Worm (Caenorhabditis elegans) whole organism, late embryonic: ENCODE measurements around the gene H34I24.1.
"Not testable (repeated sequence)": the region's sequence is repeated elsewhere in the genome, so short reads cannot be mapped to it uniquely, and the experiment has no call there.

Source experiments
- C08G9.2 ChIP-seq: sonication (generic microtip); optimal IDR thresholded peaks from 2 replicates; lab custom pipeline; 2016; ENCODE audit warnings: mild to moderate bottlenecking, missing genetic modification characterization, moderate library complexity, missing compliant biosample characterization
- K02D7.2 ChIP-seq: sonication (generic microtip); optimal IDR thresholded peaks from 2 replicates; lab custom pipeline; 2017; ENCODE audit warnings: mild to moderate bottlenecking, missing genetic modification characterization, missing compliant biosample characterization
- K09A11.1 ChIP-seq: sonication (generic microtip); optimal IDR thresholded peaks from 2 replicates; lab custom pipeline; 2017; ENCODE audit warnings: antibody characterized with exemption, mild to moderate bottlenecking, missing genetic modification characterization, missing compliant biosample characterization; ENCODE audit not compliant: insufficient read depth
- T23F11.4 ChIP-seq: fragments of 200-800 bp; sonication (Bioruptor generic); optimal IDR thresholded peaks from 2 replicates; lab custom pipeline; 2018; ENCODE audit warnings: mild to moderate bottlenecking, missing genetic modification characterization, missing compliant biosample characterization
- Y22D7AL.16 ChIP-seq: sonication (generic microtip); optimal IDR thresholded peaks from 2 replicates; lab custom pipeline; 2016; ENCODE audit warnings: missing genetic modification characterization, missing compliant biosample characterization
- ama-1 ChIP-seq: fragments of 150-350 bp; optimal IDR thresholded peaks from 2 replicates; lab custom pipeline; 2014
- ceh-14 ChIP-seq: sonication (generic microtip); optimal IDR thresholded peaks from 2 replicates; lab custom pipeline; 2016; ENCODE audit warnings: missing genotype, missing genetic modification characterization, missing compliant biosample characterization
- ceh-18 ChIP-seq: sonication (generic microtip); optimal IDR thresholded peaks from 2 replicates; lab custom pipeline; 2016; ENCODE audit warnings: missing genetic modification characterization, missing compliant biosample characterization
- ceh-2 ChIP-seq: sonication (generic microtip); optimal IDR thresholded peaks from 2 replicates; lab custom pipeline; 2016; ENCODE audit warnings: missing genotype, missing genetic modification characterization, missing compliant biosample characterization
- ceh-22 ChIP-seq: sonication (generic microtip); optimal IDR thresholded peaks from 2 replicates; lab custom pipeline; 2017; ENCODE audit warnings: missing biosample characterization, missing genetic modification characterization
- ceh-24 ChIP-seq: sonication (generic microtip); optimal IDR thresholded peaks from 2 replicates; lab custom pipeline; 2016; ENCODE audit warnings: mild to moderate bottlenecking, missing genetic modification characterization, missing compliant biosample characterization
- ceh-31 ChIP-seq: sonication (generic microtip); optimal IDR thresholded peaks from 2 replicates; lab custom pipeline; 2016; ENCODE audit warnings: missing genetic modification characterization, missing compliant biosample characterization
- ceh-34 ChIP-seq: sonication (generic microtip); optimal IDR thresholded peaks from 2 replicates; lab custom pipeline; 2016; ENCODE audit warnings: mild to moderate bottlenecking, missing genetic modification characterization, missing compliant biosample characterization
- elt-2 ChIP-seq: sonication (generic microtip); optimal IDR thresholded peaks from 2 replicates; lab custom pipeline; 2016; ENCODE audit warnings: missing genetic modification reagents, missing genetic modification characterization, missing compliant biosample characterization
- fkh-10 ChIP-seq: fragments of 150-350 bp; optimal IDR thresholded peaks from 2 replicates; lab custom pipeline; 2014; ENCODE audit warnings: missing biosample characterization, missing genetic modification reagents, missing genetic modification characterization
- hlh-15 ChIP-seq: sonication (generic microtip); optimal IDR thresholded peaks from 2 replicates; lab custom pipeline; 2016; ENCODE audit warnings: missing genetic modification characterization, missing compliant biosample characterization
- hlh-30 ChIP-seq: sonication (generic microtip); optimal IDR thresholded peaks from 2 replicates; lab custom pipeline; 2017; ENCODE audit warnings: antibody characterized with exemption, missing genetic modification characterization, missing compliant biosample characterization; ENCODE audit not compliant: insufficient read depth
- lim-6 ChIP-seq: sonication (generic microtip); optimal IDR thresholded peaks from 2 replicates; lab custom pipeline; 2016; ENCODE audit warnings: missing genetic modification characterization, missing compliant biosample characterization
- lin-11 ChIP-seq: fragments of 200-800 bp; sonication (Bioruptor generic); optimal IDR thresholded peaks from 2 replicates; lab custom pipeline; 2018; ENCODE audit warnings: mild to moderate bottlenecking, missing genetic modification characterization, missing compliant biosample characterization
- madf-2 ChIP-seq: sonication (generic microtip); optimal IDR thresholded peaks from 2 replicates; lab custom pipeline; 2017; ENCODE audit warnings: missing genetic modification characterization, missing compliant biosample characterization
- nfya-1 ChIP-seq: sonication (generic microtip); optimal IDR thresholded peaks from 2 replicates; lab custom pipeline; 2017; ENCODE audit warnings: missing genetic modification characterization, mild to moderate bottlenecking, missing compliant biosample characterization, antibody characterized with exemption, moderate library complexity
- pat-9 ChIP-seq: fragments of 200-800 bp; sonication (Bioruptor generic); optimal IDR thresholded peaks from 2 replicates; lab custom pipeline; 2018; ENCODE audit warnings: mild to moderate bottlenecking, missing genetic modification characterization, moderate library complexity, missing compliant biosample characterization
- pax-1 ChIP-seq: fragments of 150-350 bp; optimal IDR thresholded peaks from 2 replicates; lab custom pipeline; 2014; ENCODE audit warnings: missing biosample characterization, missing genetic modification characterization
- pha-2 ChIP-seq: sonication (generic microtip); optimal IDR thresholded peaks from 2 replicates; lab custom pipeline; 2017; ENCODE audit warnings: mild to moderate bottlenecking, missing genetic modification characterization, missing compliant biosample characterization
- pha-4 ChIP-seq: fragments of 150-350 bp; optimal IDR thresholded peaks from 2 replicates; lab custom pipeline; 2018; ENCODE audit warnings: missing biosample characterization, missing genetic modification reagents, missing genetic modification characterization
- pros-1 ChIP-seq: fragments of 150-350 bp; optimal IDR thresholded peaks from 2 replicates; lab custom pipeline; 2014; ENCODE audit warnings: missing biosample characterization, missing genetic modification reagents, missing genetic modification characterization
- ref-2 ChIP-seq: sonication (generic microtip); optimal IDR thresholded peaks from 2 replicates; lab custom pipeline; 2016; ENCODE audit warnings: missing genetic modification characterization, missing compliant biosample characterization
- sdc-2 ChIP-seq: sonication (generic microtip); optimal IDR thresholded peaks from 2 replicates; lab custom pipeline; 2016; ENCODE audit warnings: missing genotype, missing genetic modification characterization, missing compliant biosample characterization
- sox-4 ChIP-seq: sonication (generic microtip); optimal IDR thresholded peaks from 2 replicates; lab custom pipeline; 2017; ENCODE audit warnings: mild to moderate bottlenecking, missing genetic modification characterization, inconsistent platforms, missing compliant biosample characterization
- unc-3 ChIP-seq, 2 experiments: fragments of 200-800 bp in 1 of 2; sonication (Bioruptor generic) in 1 of 2; sonication (generic microtip) in 1 of 2; conservative IDR thresholded peaks in 1 of 2; optimal IDR thresholded peaks in 1 of 2; 2 replicates each; pipeline versions ENCODE4 v1.3.6 to Lab custom; 2016 to 2022; ENCODE audit warnings: missing compliant biosample characterization in 2 of 2, missing genetic modification characterization in 2 of 2, missing genetic modification reagents in 1 of 2
- unc-42 ChIP-seq: sonication (generic microtip); optimal IDR thresholded peaks from 2 replicates; lab custom pipeline; 2016; ENCODE audit warnings: missing genotype, missing genetic modification characterization, missing compliant biosample characterization
- unc-55 ChIP-seq: sonication (generic microtip); optimal IDR thresholded peaks from 2 replicates; lab custom pipeline; 2017; ENCODE audit warnings: missing biosample characterization, missing genetic modification reagents, missing genetic modification characterization
- unc-86 ChIP-seq: sonication (generic microtip); optimal IDR thresholded peaks from 2 replicates; lab custom pipeline; 2016; ENCODE audit warnings: missing genetic modification characterization, missing compliant biosample characterization
- ztf-16 ChIP-seq: sonication (generic microtip); optimal IDR thresholded peaks from 2 replicates; lab custom pipeline; 2017; ENCODE audit warnings: missing genetic modification characterization, missing compliant biosample characterization

H34I24.1 gene

DNA sequence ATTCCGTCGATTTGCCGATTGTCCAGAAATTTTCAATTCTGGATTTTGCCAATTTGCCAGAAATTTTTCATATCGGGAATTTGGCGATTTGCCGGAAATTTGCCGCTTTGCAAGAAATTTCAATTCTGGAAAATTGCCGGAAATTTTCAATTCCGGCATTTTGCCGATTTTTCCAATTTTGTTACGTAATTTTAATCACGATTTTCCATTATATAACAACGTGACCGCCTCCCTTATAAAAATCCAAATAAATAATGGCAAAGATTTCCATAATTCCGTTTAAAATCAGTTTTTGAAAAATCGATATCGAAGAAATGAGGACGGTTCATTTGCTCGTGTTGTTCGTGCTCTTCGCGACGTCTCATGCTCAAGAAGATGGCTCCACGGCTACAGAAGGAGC, at the start of gene H34I24.1:
Gene H34I24.1 (plus strand): TSS at position 301 of the 400 bp plus-strand sequence.
- TF ChIP-seq pha-4 (tag; lab: Kevin White, UChicago); unc-55 (GFP tag; lab: Kevin White, UChicago); K02D7.2 (tag; lab: Kevin White, UChicago): not testable (repeated sequence)

ce11 chrIII:2800743-2801142, 46.1 kb upstream of the H34I24.1 start:
- TF ChIP-seq C08G9.2 (tag; lab: Kevin White, UChicago) (no peak), ceh-34 (tag; lab: Kevin White, UChicago) (no peak), elt-2 (tag; lab: Kevin White, UChicago) (no peak), T23F11.4 (no peak), pha-2 (tag; lab: Kevin White, UChicago) (no peak), pat-9 (tag; lab: Kevin White, UChicago) (no peak), fkh-10 (no peak), lim-6 (tag; lab: Kevin White, UChicago) (no peak), ceh-14 (tag; lab: Kevin White, UChicago) (no peak), K02D7.2 (tag; lab: Kevin White, UChicago) (no peak), ama-1 (no peak)

DNA sequence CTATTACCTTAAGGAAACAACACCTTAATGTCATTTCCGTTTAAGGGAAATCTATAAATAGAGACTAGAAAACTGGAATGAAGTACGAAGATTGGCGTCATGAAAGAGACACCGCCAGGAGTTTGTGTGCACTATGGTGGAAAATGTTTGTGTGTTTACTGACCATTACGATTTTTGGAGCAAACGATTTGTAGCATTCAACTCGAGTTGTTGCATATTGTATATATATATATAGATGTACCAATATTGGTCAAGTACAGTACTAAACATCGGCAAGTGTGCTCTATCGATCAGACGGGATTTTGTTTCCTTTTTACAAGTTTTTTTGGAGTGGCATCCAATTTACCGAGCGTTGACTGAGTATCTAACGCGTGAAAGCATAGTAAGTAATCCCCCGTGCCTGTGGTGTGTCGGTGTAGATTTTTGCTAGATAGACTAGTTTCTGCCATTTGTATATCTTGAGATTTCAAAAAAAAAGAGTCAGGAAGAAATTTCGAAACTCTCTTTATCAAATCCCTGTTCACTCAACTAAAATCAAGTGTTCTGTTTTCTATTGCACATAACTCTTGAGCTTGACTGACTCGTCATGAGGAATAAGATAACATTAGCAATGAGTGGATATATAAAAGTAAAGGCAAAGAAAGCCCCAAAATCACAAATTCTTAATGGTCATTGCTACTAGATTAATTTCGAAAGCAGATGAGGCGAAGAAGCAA, 44.9 kb upstream of the H34I24.1 start, which contains the start of the genes twk-45 and Y71H2AM.25:
Gene twk-45 (minus strand): TSS at position 101 of the 716 bp plus-strand sequence.
Gene Y71H2AM.25 (plus strand): TSS at position 666 of the 716 bp plus-strand sequence.
- TF ChIP-seq ceh-31 (tag; lab: Kevin White, UChicago): no peak
- TF ChIP-seq unc-86 (tag; lab: Kevin White, UChicago): no peak
- TF ChIP-seq pax-1 (tag; lab: Kevin White, UChicago): no peak
- no peak for TF ChIP-seq sdc-2 (tag; lab: Kevin White, UChicago)
- TF ChIP-seq ceh-24 (tag; lab: Kevin White, UChicago): no peak
- no peak for TF ChIP-seq ceh-18 (tag; lab: Kevin White, UChicago)
- no peak for TF ChIP-seq sox-4
- no peak for TF ChIP-seq elt-2 (tag; lab: Kevin White, UChicago)
- no peak for TF ChIP-seq pha-2 (tag; lab: Kevin White, UChicago)
- no peak for TF ChIP-seq unc-3 (GFP tag; conservative IDR thresholded peaks at IDR 0.05; lab: Robert Waterston, UW)
- TF ChIP-seq unc-3 (tag; optimal IDR thresholded peaks at IDR 0.05; lab: Kevin White, UChicago): no peak
- no peak for TF ChIP-seq ceh-34 (tag; lab: Kevin White, UChicago)
- no peak for TF ChIP-seq madf-2
- TF ChIP-seq ztf-16 (tag; lab: Kevin White, UChicago): no peak
- TF ChIP-seq lin-11 (tag; lab: Kevin White, UChicago): no peak
- TF ChIP-seq ceh-22: no peak
- TF ChIP-seq ref-2 (tag; lab: Kevin White, UChicago): no peak
- TF ChIP-seq K09A11.1 (tag; lab: Kevin White, UChicago): no peak
- TF ChIP-seq, all 69 proteins: peak for 0

DNA sequence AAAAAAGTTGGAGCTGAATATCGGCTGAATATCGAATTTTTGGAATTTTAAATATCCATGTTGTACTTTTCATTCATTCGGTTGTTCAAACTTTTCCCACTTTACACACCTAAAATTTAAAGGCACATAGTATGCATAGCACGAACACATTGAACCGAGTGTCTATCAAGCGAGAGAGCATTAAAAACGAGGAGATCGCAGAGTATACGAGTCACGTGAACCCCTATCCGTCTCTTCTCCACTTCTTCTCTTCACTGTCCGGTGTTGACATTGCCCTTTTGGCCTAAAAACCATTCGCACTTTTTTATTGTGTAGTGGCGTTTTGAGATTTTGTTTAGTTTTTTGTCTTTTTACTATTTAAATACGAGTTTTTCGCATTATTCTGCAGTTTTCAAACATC, 42.4 kb upstream of the H34I24.1 start:
- TF ChIP-seq ceh-2 (tag; lab: Kevin White, UChicago) (no peak), hlh-30 (tag; lab: Kevin White, UChicago) (peak; percentile 95)

- TF ChIP-seq pros-1 (tag; lab: Kevin White, UChicago): no peak
- TF ChIP-seq Y22D7AL.16 (tag; lab: Kevin White, UChicago): no peak
- no peak for TF ChIP-seq madf-2
- TF ChIP-seq hlh-15: no peak
- TF ChIP-seq unc-42 (tag; lab: Kevin White, UChicago): peak; percentile 52
- TF ChIP-seq nfya-1 (tag; lab: Kevin White, UChicago): peak; percentile 9
Observed at ce11 chrIII:2805084-2805483, 41.8 kb upstream of the H34I24.1 start, which contains the start of gene Y71H2AM.3. TSS of gene Y71H2AM.3 (plus strand) at chrIII:2805430.
